Fruit fly (Drosophila melanogaster) whole organism, embryonic: ENCODE data around the gene CG33969.

ENCODE experiments used
- CG10209 ChIP-seq: fragments of 200-800 bp; sonication (Bioruptor generic); optimal IDR thresholded peaks from 3 replicates; lab custom pipeline; 2017; ENCODE audit warnings: missing biosample characterization, mild to moderate bottlenecking, missing genetic modification characterization, missing genetic modification reagents
- CG1024 ChIP-seq: fragments of 200-800 bp; sonication (Bioruptor generic); IDR thresholded peaks from 2 replicates; pipeline ENCODE4 v1.3.6; 2022; ENCODE audit warnings: missing biosample characterization, missing genetic modification characterization
- CG11247 ChIP-seq: fragments of 200-800 bp; sonication (Bioruptor generic); IDR thresholded peaks from 2 replicates; pipeline ENCODE4 v1.3.6; 2022; ENCODE audit warnings: missing biosample characterization, missing genetic modification characterization
- CG12659 ChIP-seq: fragments of 200-800 bp; sonication (Bioruptor generic); optimal IDR thresholded peaks from 3 replicates; lab custom pipeline; 2017; ENCODE audit warnings: mild to moderate bottlenecking, missing biosample characterization, missing genetic modification reagents, missing genetic modification characterization
- CG14050 ChIP-seq: fragments of 200-800 bp; sonication (Bioruptor generic); IDR thresholded peaks from 3 replicates; pipeline ENCODE4 v1.3.6; 2022; ENCODE audit warnings: missing biosample characterization, missing genetic modification characterization
- CG15269 ChIP-seq: fragments of 200-800 bp; sonication (Bioruptor generic); optimal IDR thresholded peaks from 2 replicates; lab custom pipeline; 2018; ENCODE audit warnings: missing biosample characterization, mild to moderate bottlenecking, missing genetic modification characterization, moderate library complexity
- CG1529 ChIP-seq: fragments of 200-800 bp; sonication (Bioruptor generic); optimal IDR thresholded peaks from 3 replicates; lab custom pipeline; 2018; ENCODE audit warnings: missing biosample characterization, missing genetic modification characterization
- CG1603 ChIP-seq: fragments of 200-800 bp; sonication (Bioruptor generic); optimal IDR thresholded peaks from 2 replicates; lab custom pipeline; 2019; ENCODE audit warnings: missing biosample characterization, mild to moderate bottlenecking, missing genetic modification characterization, moderate library complexity
- CG1647 ChIP-seq: fragments of 200-800 bp; sonication (Bioruptor generic); optimal IDR thresholded peaks from 3 replicates; lab custom pipeline; 2016; ENCODE audit warnings: missing biosample characterization, missing genetic modification characterization
- CG16863 ChIP-seq: fragments of 200-800 bp; sonication (Bioruptor generic); optimal IDR thresholded peaks from 3 replicates; lab custom pipeline; 2016; ENCODE audit warnings: missing biosample characterization, missing genetic modification characterization
- CG17186 ChIP-seq: fragments of 200-800 bp; sonication (Bioruptor generic); optimal IDR thresholded peaks from 3 replicates; lab custom pipeline; 2017; ENCODE audit warnings: missing biosample characterization, missing genetic modification reagents, missing genetic modification characterization
- CG17912 ChIP-seq: fragments of 200-800 bp; sonication (Bioruptor generic); optimal IDR thresholded peaks from 2 replicates; lab custom pipeline; 2018; ENCODE audit warnings: missing biosample characterization, mild to moderate bottlenecking, missing genetic modification characterization
- CG2889 ChIP-seq: fragments of 200-800 bp; sonication (Bioruptor generic); IDR thresholded peaks from 3 replicates; pipeline ENCODE4 v1.3.6; 2022; ENCODE audit warnings: missing biosample characterization, missing genetic modification characterization
- CG34224 ChIP-seq: fragments of 200-800 bp; sonication (Bioruptor generic); IDR thresholded peaks from 3 replicates; pipeline ENCODE4 v1.3.6; 2022; ENCODE audit warnings: missing biosample characterization, missing genetic modification characterization; ENCODE audit not compliant: partially characterized antibody
- CG4617 ChIP-seq: fragments of 200-800 bp; sonication (Bioruptor generic); optimal IDR thresholded peaks from 3 replicates; lab custom pipeline; 2016; ENCODE audit warnings: missing biosample characterization, missing genetic modification characterization, borderline replicate concordance
- CG4707 ChIP-seq: fragments of 200-800 bp; sonication (Bioruptor generic); optimal IDR thresholded peaks from 2 replicates; lab custom pipeline; 2018; ENCODE audit warnings: missing biosample characterization, mild to moderate bottlenecking, missing genetic modification characterization, moderate library complexity
- CG6272 ChIP-seq: fragments of 200-800 bp; sonication (Bioruptor generic); IDR thresholded peaks from 2 replicates; pipeline ENCODE4 v1.3.6; 2022; ENCODE audit warnings: missing biosample characterization, missing genetic modification characterization
- D19A ChIP-seq: fragments of 200-800 bp; optimal IDR thresholded peaks from 3 replicates; lab custom pipeline; 2019; ENCODE audit warnings: missing biosample characterization, mild to moderate bottlenecking, missing genetic modification characterization, moderate library complexity
- Elba2 ChIP-seq: fragments of 200-800 bp; sonication (Bioruptor generic); optimal IDR thresholded peaks from 3 replicates; lab custom pipeline; 2016; ENCODE audit warnings: missing biosample characterization, missing genetic modification characterization
- GATAe ChIP-seq: fragments of 200-800 bp; sonication (Bioruptor generic); conservative IDR thresholded peaks from 2 replicates; pipeline ENCODE4 v1.3.6; 2022; ENCODE audit warnings: missing biosample characterization, missing genetic modification characterization
- HmgZ ChIP-seq: fragments of 200-800 bp; sonication (Bioruptor generic); optimal IDR thresholded peaks from 2 replicates; lab custom pipeline; 2018; ENCODE audit warnings: missing biosample characterization, mild to moderate bottlenecking, missing genetic modification characterization
- Myb ChIP-seq: fragments of 200-800 bp; sonication (Bioruptor generic); optimal IDR thresholded peaks from 2 replicates; lab custom pipeline; 2016; ENCODE audit warnings: missing biosample characterization, missing genetic modification characterization
- Oli ChIP-seq: fragments of 200-800 bp; sonication (Bioruptor generic); optimal IDR thresholded peaks from 2 replicates; lab custom pipeline; 2018; ENCODE audit warnings: missing biosample characterization, mild to moderate bottlenecking, missing genetic modification characterization, moderate library complexity
- PHDP ChIP-seq: fragments of 200-800 bp; sonication (Bioruptor generic); optimal IDR thresholded peaks from 3 replicates; lab custom pipeline; 2018; ENCODE audit warnings: missing biosample characterization, mild to moderate bottlenecking, missing genetic modification characterization, moderate library complexity
- Taf1 ChIP-seq: fragments of 200-800 bp; sonication (Bioruptor generic); IDR thresholded peaks from 2 replicates; pipeline ENCODE4 v1.3.6; 2022; ENCODE audit warnings: missing biosample characterization, missing genetic modification characterization
- Vsx1 ChIP-seq: fragments of 200-800 bp; sonication (Bioruptor generic); optimal IDR thresholded peaks from 2 replicates; lab custom pipeline; 2017; ENCODE audit warnings: missing biosample characterization, mild to moderate bottlenecking, missing genetic modification characterization, missing genetic modification reagents
- crc ChIP-seq: fragments of 200-800 bp; sonication (Bioruptor generic); optimal IDR thresholded peaks from 2 replicates; lab custom pipeline; 2016; ENCODE audit warnings: missing biosample characterization, missing genetic modification characterization
- crp ChIP-seq, 2 experiments: fragments of 200-800 bp; sonication (Bioruptor generic); optimal IDR thresholded peaks; 2 replicates in 1 of 2; 3 replicates in 1 of 2; lab custom pipeline; 2017; ENCODE audit warnings: missing biosample characterization in 2 of 2, missing genetic modification characterization in 2 of 2, mild to moderate bottlenecking in 1 of 2, moderate library complexity in 1 of 2
- dati ChIP-seq: fragments of 200-800 bp; sonication (Bioruptor generic); IDR thresholded peaks from 2 replicates; pipeline ENCODE4 v1.3.6; 2022; ENCODE audit warnings: missing biosample characterization, missing genetic modification characterization
- disco-r ChIP-seq: fragments of 200-800 bp; sonication (Bioruptor generic); optimal IDR thresholded peaks from 2 replicates; lab custom pipeline; 2016; ENCODE audit warnings: missing biosample characterization, missing genetic modification characterization
- dmrt11E ChIP-seq: fragments of 200-800 bp; sonication (Bioruptor generic); optimal IDR thresholded peaks from 3 replicates; lab custom pipeline; 2018; ENCODE audit warnings: missing biosample characterization, mild to moderate bottlenecking, missing genetic modification characterization, moderate library complexity
- exex ChIP-seq: fragments of 200-800 bp; sonication (Bioruptor generic); optimal IDR thresholded peaks from 4 replicates; lab custom pipeline; 2018; ENCODE audit warnings: missing biosample characterization, mild to moderate bottlenecking, missing genetic modification characterization, moderate library complexity
- fru ChIP-seq: fragments of >200 bp; optimal IDR thresholded peaks from 2 replicates; lab custom pipeline; 2017
- fu2 ChIP-seq: fragments of 200-800 bp; sonication (Bioruptor generic); optimal IDR thresholded peaks from 2 replicates; lab custom pipeline; 2016; ENCODE audit warnings: missing biosample characterization, missing genetic modification characterization
- hb ChIP-seq: fragments of 200-800 bp; sonication (Bioruptor generic); IDR thresholded peaks from 3 replicates; pipeline ENCODE4 v1.3.6; 2022; ENCODE audit warnings: missing biosample characterization, missing genetic modification characterization; ENCODE audit not compliant: partially characterized antibody
- inv ChIP-seq: fragments of 200-800 bp; sonication (Bioruptor generic); IDR thresholded peaks from 2 replicates; pipeline ENCODE4 v1.3.6; 2022; ENCODE audit warnings: missing biosample characterization, missing genetic modification characterization; ENCODE audit not compliant: partially characterized antibody
- klu ChIP-seq: fragments of 200-800 bp; sonication (Bioruptor generic); IDR thresholded peaks from 2 replicates; pipeline ENCODE4 v1.3.6; 2022; ENCODE audit warnings: missing biosample characterization, missing genetic modification characterization
- kni ChIP-seq: fragments of 200-800 bp; sonication (Bioruptor generic); optimal IDR thresholded peaks from 3 replicates; lab custom pipeline; 2017; ENCODE audit warnings: mild to moderate bottlenecking, missing biosample characterization, missing genetic modification reagents, missing genetic modification characterization
- mirr ChIP-seq: fragments of 200-800 bp; sonication (Bioruptor generic); optimal IDR thresholded peaks from 3 replicates; lab custom pipeline; 2018; ENCODE audit warnings: missing biosample characterization, mild to moderate bottlenecking, missing genetic modification characterization
- oc ChIP-seq: fragments of 200-800 bp; sonication (Bioruptor generic); optimal IDR thresholded peaks from 2 replicates; lab custom pipeline; 2018; ENCODE audit warnings: missing biosample characterization, mild to moderate bottlenecking, missing genetic modification characterization, moderate library complexity
- pan ChIP-seq, 4 experiments: fragments of >200 bp in 3 of 4; fragments of 200-800 bp in 1 of 4; sonication (Bioruptor generic) in 1 of 4; optimal IDR thresholded peaks in 3 of 4; IDR thresholded peaks in 1 of 4; 2 replicates each; pipeline versions ENCODE4 v1.3.6 to Lab custom; 2017 to 2022; ENCODE audit warnings: missing biosample characterization in 2 of 4, missing genetic modification characterization in 2 of 4, mixed read lengths in 1 of 4
- pros ChIP-seq: fragments of 200-800 bp; sonication (Bioruptor generic); optimal IDR thresholded peaks from 3 replicates; lab custom pipeline; 2019; ENCODE audit warnings: missing biosample characterization, mild to moderate bottlenecking, missing genetic modification characterization, moderate library complexity
- ranshi ChIP-seq: fragments of 200-800 bp; sonication (Bioruptor generic); IDR thresholded peaks from 2 replicates; pipeline ENCODE4 v1.3.6; 2022; ENCODE audit warnings: missing biosample characterization, missing genetic modification characterization
- salm ChIP-seq: fragments of 200-800 bp; sonication (Bioruptor generic); optimal IDR thresholded peaks from 2 replicates; lab custom pipeline; 2018; ENCODE audit warnings: missing biosample characterization, mild to moderate bottlenecking, missing genetic modification characterization
- sisA ChIP-seq: fragments of 200-800 bp; sonication (Bioruptor generic); IDR thresholded peaks from 2 replicates; pipeline ENCODE4 v1.3.6; 2022; ENCODE audit warnings: missing biosample characterization, missing genetic modification characterization
- sug ChIP-seq: fragments of 200-800 bp; optimal IDR thresholded peaks from 2 replicates; lab custom pipeline; 2019; ENCODE audit warnings: missing biosample characterization, mild to moderate bottlenecking, missing genetic modification characterization, moderate library complexity
- unpg ChIP-seq: fragments of 200-800 bp; sonication (Bioruptor generic); optimal IDR thresholded peaks from 3 replicates; lab custom pipeline; 2018; ENCODE audit warnings: missing biosample characterization, mild to moderate bottlenecking, missing genetic modification characterization, moderate library complexity
- vfl ChIP-seq: fragments of 200-800 bp; sonication (Bioruptor generic); optimal IDR thresholded peaks from 2 replicates; lab custom pipeline; 2016; ENCODE audit warnings: missing biosample characterization, missing genetic modification characterization
- vnd ChIP-seq: fragments of 200-800 bp; sonication (Bioruptor generic); IDR thresholded peaks from 3 replicates; pipeline ENCODE4 v1.3.6; 2022; ENCODE audit warnings: missing biosample characterization, missing genetic modification characterization; ENCODE audit not compliant: partially characterized antibody
- vvl ChIP-seq: fragments of 200-800 bp; sonication (Bioruptor generic); IDR thresholded peaks from 2 replicates; pipeline ENCODE4 v1.3.6; 2022; ENCODE audit warnings: missing biosample characterization, missing genetic modification characterization

The CG33969 gene

DNA sequence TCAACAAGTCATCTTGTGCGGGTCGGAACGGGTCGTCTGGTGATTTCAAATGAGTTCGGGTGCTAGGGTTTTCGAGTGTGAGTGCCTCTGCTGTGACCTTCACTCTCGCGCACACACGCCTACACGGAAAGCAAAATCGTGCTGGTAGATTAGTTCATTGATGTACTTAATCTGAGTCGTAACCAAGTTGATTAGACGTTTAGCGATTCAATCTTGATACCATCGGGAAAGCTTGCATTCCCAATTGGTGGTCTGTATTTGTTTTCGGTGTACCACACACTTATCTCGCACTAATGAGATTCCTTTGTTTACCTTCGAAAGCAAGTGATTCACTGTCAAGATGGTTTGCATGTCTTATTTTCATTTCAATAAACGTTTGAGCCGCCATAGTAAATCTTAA is 4.4 kb downstream of the CG33969 start (continued):
- TF ChIP-seq crc (GFP tag; lab: Kevin White, UChicago) = no peak
- TF ChIP-seq CG4617 = no peak
- no peak for TF ChIP-seq pros (GFP tag; lab: Kevin White, UChicago)
- peak; percentile 22 for TF ChIP-seq CG12659 (GFP tag; lab: Kevin White, UChicago)
- TF ChIP-seq inv = no peak
- TF ChIP-seq CG14050 (GFP tag; lab: Robert Waterston, UW) = no peak
- no peak for TF ChIP-seq vnd (GFP tag; lab: Robert Waterston, UW)
- TF ChIP-seq GATAe (GFP tag; lab: Robert Waterston, UW) = peak; percentile 58
- TF ChIP-seq CG16863 = no peak
- no peak for TF ChIP-seq oc
- no peak for TF ChIP-seq Taf1 (GFP tag; lab: Robert Waterston, UW)
- no peak for TF ChIP-seq hb
- peak; percentile 47 for TF ChIP-seq CG1603
- TF ChIP-seq vfl (GFP tag; lab: Kevin White, UChicago) = no peak
- no peak for TF ChIP-seq pan (optimal IDR thresholded peaks at IDR 0.05; lab: Kevin White, UChicago)
- peak in 1 of 2 experiments; percentile 56 for TF ChIP-seq pan (GFP tag; optimal IDR thresholded peaks at IDR 0.05 in 1 of 2, IDR thresholded peaks at IDR 0.05 in 1 of 2)
- TF ChIP-seq klu (GFP tag; lab: Robert Waterston, UW) = no peak
- TF ChIP-seq crp (GFP tag; optimal IDR thresholded peaks at IDR 0.05; lab: Kevin White, UChicago) = no peak
- peak; percentile 59 for TF ChIP-seq CG15269 (tag; lab: Kevin White, UChicago)
- TF ChIP-seq CG1647 (GFP tag; lab: Kevin White, UChicago) = no peak
- TF ChIP-seq D19A (tag; lab: Kevin White, UChicago) = no peak
- peak; percentile 79 for TF ChIP-seq sug (tag; lab: Kevin White, UChicago)
- no peak for TF ChIP-seq salm
- no peak for TF ChIP-seq CG17186 (GFP tag; lab: Kevin White, UChicago)
- TF ChIP-seq Myb (GFP tag; lab: Kevin White, UChicago) = peak; percentile 13
- no peak for TF ChIP-seq CG17912
- TF ChIP-seq CG1529 (GFP tag; lab: Kevin White, UChicago) = no peak
- TF ChIP-seq sisA (GFP tag; lab: Robert Waterston, UW) = 0 out of 2 replicates have a peak, but pooled peaks have one; percentile 19
- peak; percentile 48 for TF ChIP-seq ranshi (GFP tag; lab: Robert Waterston, UW)
- no peak for TF ChIP-seq fu2 (GFP tag; lab: Kevin White, UChicago)
- TF ChIP-seq kni (GFP tag; lab: Kevin White, UChicago) = no peak
- TF ChIP-seq Vsx1 (GFP tag; lab: Kevin White, UChicago) = no peak
- TF ChIP-seq CG11247 = no peak
- peak; percentile 86 for TF ChIP-seq exex
- TF ChIP-seq CG6272 (GFP tag; lab: Robert Waterston, UW) = no peak
- TF ChIP-seq mirr (GFP tag; lab: Kevin White, UChicago) = no peak
- peak; percentile 28 for TF ChIP-seq CG10209 (GFP tag; lab: Kevin White, UChicago)
- peak; percentile 3; the same call in 1 of the 2 replicates for TF ChIP-seq CG1024
- TF ChIP-seq Elba2 (GFP tag; lab: Kevin White, UChicago) = no peak
- no peak for TF ChIP-seq dati (GFP tag; lab: Robert Waterston, UW)
- peak; percentile 47 for TF ChIP-seq PHDP (tag; lab: Kevin White, UChicago)
- no peak for TF ChIP-seq CG34224 (GFP tag; lab: Robert Waterston, UW)
- TF ChIP-seq CG2889 (GFP tag; lab: Robert Waterston, UW) = 0 out of 3 replicates have a peak, but pooled peaks have one; percentile 38
- peak; percentile 17 for TF ChIP-seq dmrt11E (tag; lab: Kevin White, UChicago)
- TF ChIP-seq fru (lab: Kevin White, UChicago) = no peak
- TF ChIP-seq disco-r = no peak
- peak; percentile 69 for TF ChIP-seq vvl
- TF ChIP-seq unpg (GFP tag; lab: Kevin White, UChicago) = peak; percentile 48
- TF ChIP-seq CG4707 (GFP tag; lab: Kevin White, UChicago) = no peak
- TF ChIP-seq HmgZ (tag; lab: Kevin White, UChicago) = peak; percentile 42
- TF ChIP-seq Oli (tag; lab: Kevin White, UChicago) = peak; percentile 30
